Fruit fly (Drosophila melanogaster) whole organism, embryonic: Measurements from ENCODE around the gene CG7564.

ENCODE experiments used
- Abd-B ChIP-seq: fragments of 200-800 bp; sonication (Bioruptor generic); optimal IDR thresholded peaks from 2 replicates; lab custom pipeline; 2018; ENCODE audit warnings: missing biosample characterization, mild to moderate bottlenecking, missing genetic modification characterization, moderate library complexity
- Awh ChIP-seq: fragments of 200-800 bp; sonication (Bioruptor generic); IDR thresholded peaks from 2 replicates; pipeline ENCODE4, ENCODE4 v1.3.6; 2022; ENCODE audit warnings: missing biosample characterization, missing genetic modification characterization
- Bdp1 ChIP-seq: fragments of 200-800 bp; sonication (Bioruptor generic); optimal IDR thresholded peaks from 3 replicates; lab custom pipeline; 2016; ENCODE audit warnings: missing biosample characterization, missing genetic modification characterization
- Bgb ChIP-seq: fragments of 200-800 bp; sonication (Bioruptor generic); IDR thresholded peaks from 2 replicates; pipeline ENCODE4 v1.3.6; 2022; ENCODE audit warnings: missing biosample characterization, missing genetic modification characterization; ENCODE audit not compliant: partially characterized antibody
- Blimp-1 ChIP-seq: fragments of 200-800 bp; sonication (Bioruptor generic); optimal IDR thresholded peaks from 3 replicates; lab custom pipeline; 2018; ENCODE audit warnings: missing biosample characterization, missing genetic modification characterization, mild to moderate bottlenecking, moderate library complexity, missing genetic modification reagents
- CG11560 ChIP-seq: fragments of 200-800 bp; sonication (Bioruptor generic); IDR thresholded peaks from 3 replicates; pipeline ENCODE4 v1.3.6; 2022; ENCODE audit warnings: missing biosample characterization, missing genetic modification characterization
- CG14667 ChIP-seq: fragments of 200-800 bp; sonication (Bioruptor generic); IDR thresholded peaks from 2 replicates; pipeline ENCODE4 v1.3.6; 2022; ENCODE audit warnings: missing biosample characterization, missing genetic modification characterization
- CG14710 ChIP-seq: fragments of 200-800 bp; sonication (Bioruptor generic); optimal IDR thresholded peaks from 3 replicates; lab custom pipeline; 2019; ENCODE audit warnings: missing biosample characterization, mild to moderate bottlenecking, missing genetic modification characterization, moderate library complexity
- CG16779 ChIP-seq: fragments of 200-800 bp; sonication (Bioruptor generic); IDR thresholded peaks from 2 replicates; pipeline ENCODE4 v1.3.6; 2022; ENCODE audit warnings: missing biosample characterization, missing genetic modification characterization
- CG4282 ChIP-seq: fragments of 200-800 bp; sonication (Bioruptor generic); optimal IDR thresholded peaks from 2 replicates; lab custom pipeline; 2016; ENCODE audit warnings: missing biosample characterization, missing genetic modification characterization
- CG4617 ChIP-seq: fragments of 200-800 bp; sonication (Bioruptor generic); optimal IDR thresholded peaks from 3 replicates; lab custom pipeline; 2016; ENCODE audit warnings: missing biosample characterization, missing genetic modification characterization, borderline replicate concordance
- CG8359 ChIP-seq: fragments of 200-800 bp; sonication (Bioruptor generic); optimal IDR thresholded peaks from 2 replicates; lab custom pipeline; 2017; ENCODE audit warnings: missing biosample characterization, mild to moderate bottlenecking, missing genetic modification characterization, borderline replicate concordance
- CG8388 ChIP-seq: fragments of 200-800 bp; sonication (Bioruptor generic); optimal IDR thresholded peaks from 2 replicates; lab custom pipeline; 2019; ENCODE audit warnings: missing biosample characterization, mild to moderate bottlenecking, missing genetic modification characterization, moderate library complexity
- CG9727 ChIP-seq: fragments of 200-800 bp; sonication (Bioruptor generic); optimal IDR thresholded peaks from 3 replicates; lab custom pipeline; 2017; ENCODE audit warnings: missing biosample characterization, mild to moderate bottlenecking, missing genetic modification characterization
- Chrac-16 ChIP-seq: fragments of 200-800 bp; sonication (Bioruptor generic); optimal IDR thresholded peaks from 3 replicates; lab custom pipeline; 2016; ENCODE audit warnings: missing biosample characterization, missing genetic modification characterization
- Dbx ChIP-seq: fragments of 200-800 bp; sonication (Bioruptor generic); IDR thresholded peaks from 3 replicates; pipeline ENCODE4 v1.3.6; 2022; ENCODE audit warnings: missing biosample characterization, missing genetic modification characterization
- Dp ChIP-seq: fragments of 200-800 bp; sonication (Bioruptor generic); optimal IDR thresholded peaks from 2 replicates; lab custom pipeline; 2018; ENCODE audit warnings: missing biosample characterization, mild to moderate bottlenecking, missing genetic modification characterization, moderate library complexity
- Fer1 ChIP-seq: fragments of 200-800 bp; sonication (Bioruptor generic); optimal IDR thresholded peaks from 2 replicates; lab custom pipeline; 2017; ENCODE audit warnings: missing biosample characterization, mild to moderate bottlenecking, missing genetic modification characterization
- GATAe ChIP-seq: fragments of 200-800 bp; sonication (Bioruptor generic); conservative IDR thresholded peaks from 2 replicates; pipeline ENCODE4 v1.3.6; 2022; ENCODE audit warnings: missing biosample characterization, missing genetic modification characterization
- Gug ChIP-seq: fragments of 200-800 bp; sonication (Bioruptor generic); IDR thresholded peaks from 4 replicates; pipeline ENCODE4 v1.3.6; 2022; ENCODE audit warnings: missing biosample characterization, missing genetic modification characterization
- Hand ChIP-seq: fragments of 200-800 bp; sonication (Bioruptor generic); optimal IDR thresholded peaks from 2 replicates; lab custom pipeline; 2017; ENCODE audit warnings: mild to moderate bottlenecking, missing biosample characterization, missing genetic modification reagents, missing genetic modification characterization
- Hr51 ChIP-seq, 2 experiments: fragments of 200-800 bp; sonication (Bioruptor generic); optimal IDR thresholded peaks; 2 replicates in 1 of 2; 3 replicates in 1 of 2; lab custom pipeline; 2016 to 2018; ENCODE audit warnings: missing biosample characterization in 2 of 2, missing genetic modification characterization in 2 of 2, mild to moderate bottlenecking in 1 of 2, moderate library complexity in 1 of 2
- Nf-YC ChIP-seq: fragments of 200-800 bp; optimal IDR thresholded peaks from 3 replicates; lab custom pipeline; 2019; ENCODE audit warnings: missing biosample characterization, mild to moderate bottlenecking, missing genetic modification characterization, moderate library complexity
- Ssrp ChIP-seq: fragments of 200-800 bp; sonication (Bioruptor generic); optimal IDR thresholded peaks from 2 replicates; lab custom pipeline; 2018; ENCODE audit warnings: missing biosample characterization, mild to moderate bottlenecking, missing genetic modification characterization, moderate library complexity
- TFAM ChIP-seq: fragments of 200-800 bp; sonication (Bioruptor generic); optimal IDR thresholded peaks from 2 replicates; lab custom pipeline; 2017; ENCODE audit warnings: missing biosample characterization, missing genetic modification characterization, inconsistent platforms
- Tbp ChIP-seq: fragments of >200 bp; optimal IDR thresholded peaks from 2 replicates; lab custom pipeline; 2018; ENCODE audit warnings: missing biosample characterization, missing genetic modification characterization
- amos ChIP-seq: fragments of 200-800 bp; sonication (Bioruptor generic); IDR thresholded peaks from 2 replicates; pipeline ENCODE4 v1.3.6; 2022; ENCODE audit warnings: missing biosample characterization, missing genetic modification characterization; ENCODE audit not compliant: partially characterized antibody
- bab2 ChIP-seq: fragments of 200-800 bp; sonication (Bioruptor generic); optimal IDR thresholded peaks from 2 replicates; lab custom pipeline; 2016; ENCODE audit warnings: missing biosample characterization, missing genetic modification characterization
- bcd ChIP-seq: fragments of 200-800 bp; sonication (Bioruptor generic); optimal IDR thresholded peaks from 2 replicates; lab custom pipeline; 2017; ENCODE audit warnings: missing biosample characterization, mild to moderate bottlenecking, missing genetic modification characterization
- chif ChIP-seq, 2 experiments: fragments of 200-800 bp; sonication (Bioruptor generic); optimal IDR thresholded peaks; 3 replicates each; lab custom pipeline; 2016; ENCODE audit warnings: missing biosample characterization in 2 of 2, missing genetic modification characterization in 2 of 2
- danr ChIP-seq: fragments of 200-800 bp; sonication (Bioruptor generic); IDR thresholded peaks from 2 replicates; pipeline ENCODE4 v1.3.6; 2022; ENCODE audit warnings: missing biosample characterization, missing genetic modification characterization
- exex ChIP-seq: fragments of 200-800 bp; sonication (Bioruptor generic); optimal IDR thresholded peaks from 4 replicates; lab custom pipeline; 2018; ENCODE audit warnings: missing biosample characterization, mild to moderate bottlenecking, missing genetic modification characterization, moderate library complexity
- fd64A ChIP-seq: fragments of 200-800 bp; sonication (Bioruptor generic); optimal IDR thresholded peaks from 3 replicates; lab custom pipeline; 2018; ENCODE audit warnings: missing biosample characterization, mild to moderate bottlenecking, missing genetic modification characterization
- ftz-f1 ChIP-seq: fragments of 200-800 bp; sonication (Bioruptor generic); optimal IDR thresholded peaks from 2 replicates; lab custom pipeline; 2016; ENCODE audit warnings: missing biosample characterization, missing genetic modification characterization
- fu2 ChIP-seq: fragments of 200-800 bp; sonication (Bioruptor generic); optimal IDR thresholded peaks from 2 replicates; lab custom pipeline; 2016; ENCODE audit warnings: missing biosample characterization, missing genetic modification characterization
- her ChIP-seq: fragments of 200-800 bp; sonication (Bioruptor generic); optimal IDR thresholded peaks from 2 replicates; lab custom pipeline; 2016; ENCODE audit warnings: missing biosample characterization, missing genetic modification characterization
- hth ChIP-seq: fragments of >200 bp; optimal IDR thresholded peaks from 2 replicates; lab custom pipeline; 2017; ENCODE audit warnings: inconsistent platforms
- kay ChIP-seq: fragments of 200-800 bp; sonication (Bioruptor generic); optimal IDR thresholded peaks from 2 replicates; lab custom pipeline; 2016; ENCODE audit warnings: missing biosample characterization, missing genetic modification characterization
- knrl ChIP-seq: fragments of 200-800 bp; sonication (Bioruptor generic); IDR thresholded peaks from 3 replicates; pipeline ENCODE4 v1.3.6; 2022; ENCODE audit warnings: missing biosample characterization, missing genetic modification characterization; ENCODE audit not compliant: partially characterized antibody
- lov ChIP-seq, 2 experiments: fragments of 200-800 bp in 1 of 2; fragments of >200 bp in 1 of 2; sonication (Bioruptor generic) in 1 of 2; IDR thresholded peaks in 1 of 2; optimal IDR thresholded peaks in 1 of 2; 2 replicates in 1 of 2; 3 replicates in 1 of 2; pipeline versions ENCODE4 v1.3.6 to Lab custom; 2017 to 2022; ENCODE audit warnings: missing biosample characterization in 1 of 2, missing genetic modification characterization in 1 of 2
- pan ChIP-seq, 4 experiments: fragments of >200 bp in 3 of 4; fragments of 200-800 bp in 1 of 4; sonication (Bioruptor generic) in 1 of 4; optimal IDR thresholded peaks in 3 of 4; IDR thresholded peaks in 1 of 4; 2 replicates each; pipeline versions ENCODE4 v1.3.6 to Lab custom; 2017 to 2022; ENCODE audit warnings: missing biosample characterization in 2 of 4, missing genetic modification characterization in 2 of 4, mixed read lengths in 1 of 4
- pita ChIP-seq: fragments of 200-800 bp; sonication (Bioruptor generic); optimal IDR thresholded peaks from 2 replicates; lab custom pipeline; 2017; ENCODE audit warnings: missing biosample characterization, mild to moderate bottlenecking, missing genetic modification characterization
- psq ChIP-seq: fragments of 200-800 bp; sonication (Bioruptor generic); optimal IDR thresholded peaks from 2 replicates; lab custom pipeline; 2017; ENCODE audit warnings: missing biosample characterization, missing genetic modification characterization
- pzg ChIP-seq: fragments of 200-800 bp; sonication (Bioruptor generic); optimal IDR thresholded peaks from 3 replicates; lab custom pipeline; 2018; ENCODE audit warnings: missing biosample characterization, mild to moderate bottlenecking, missing genetic modification characterization, moderate library complexity
- ranshi ChIP-seq: fragments of 200-800 bp; sonication (Bioruptor generic); IDR thresholded peaks from 2 replicates; pipeline ENCODE4 v1.3.6; 2022; ENCODE audit warnings: missing biosample characterization, missing genetic modification characterization
- schlank ChIP-seq: fragments of 200-800 bp; sonication (Bioruptor generic); optimal IDR thresholded peaks from 2 replicates; lab custom pipeline; 2018; ENCODE audit warnings: missing biosample characterization, mild to moderate bottlenecking, missing genetic modification characterization
- sisA ChIP-seq: fragments of 200-800 bp; sonication (Bioruptor generic); IDR thresholded peaks from 2 replicates; pipeline ENCODE4 v1.3.6; 2022; ENCODE audit warnings: missing biosample characterization, missing genetic modification characterization
- zfh2 ChIP-seq: fragments of 200-800 bp; sonication (Bioruptor generic); optimal IDR thresholded peaks from 2 replicates; lab custom pipeline; 2016; ENCODE audit warnings: missing biosample characterization, missing genetic modification characterization

CG7564 gene

DNA sequence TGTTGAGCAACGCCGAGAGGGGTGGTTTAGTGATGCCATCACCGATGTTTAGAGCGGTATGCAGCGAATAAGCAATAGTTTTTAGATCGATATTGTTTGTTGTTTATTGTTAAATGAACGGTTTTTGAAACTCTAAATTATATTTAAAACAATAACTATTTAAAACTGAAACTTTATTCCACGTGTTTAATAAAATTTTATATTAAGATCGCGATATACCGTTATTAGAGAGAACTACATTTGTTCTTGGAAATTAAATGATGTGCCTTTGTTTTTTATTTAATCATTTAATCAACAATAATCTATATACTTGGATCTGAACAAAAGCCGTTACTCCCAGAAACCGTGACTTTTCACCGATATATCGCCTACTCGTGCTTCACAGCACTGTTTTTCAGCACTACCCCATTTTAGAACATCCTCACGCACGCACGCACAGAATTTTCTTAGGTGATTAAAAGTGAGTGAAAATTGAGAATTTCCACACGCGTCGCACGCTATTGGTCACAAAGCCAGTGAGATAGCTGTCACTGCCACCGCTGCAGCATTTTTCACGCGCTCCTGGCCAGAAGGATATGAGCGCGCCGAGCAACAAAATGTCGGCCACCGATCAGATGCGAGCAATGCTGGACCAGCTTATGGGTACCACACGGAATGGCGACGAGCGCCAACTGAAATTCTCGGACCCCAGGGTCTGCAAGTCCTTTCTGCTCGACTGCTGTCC lies at the start of gene CG7564, which contains the start of gene U4-U6-60K (continued):
- TF ChIP-seq amos (GFP tag; lab: Robert Waterston, UW) (peak; percentile 98), chif (GFP tag; optimal IDR thresholded peaks at IDR 0.05; lab: Kevin White, UChicago) (no peak), pita (GFP tag; lab: Kevin White, UChicago) (no peak), Fer1 (GFP tag; lab: Kevin White, UChicago) (no peak), danr (GFP tag; lab: Robert Waterston, UW) (no peak), Dp (GFP tag; lab: Kevin White, UChicago) (no peak), hth (lab: Kevin White, UChicago) (no peak), ranshi (GFP tag; lab: Robert Waterston, UW) (peak; percentile 33; the same call in 1 of the 2 replicates), ftz-f1 (GFP tag; lab: Kevin White, UChicago) (no peak), pan (optimal IDR thresholded peaks at IDR 0.05; lab: Kevin White, UChicago) (no peak), pan (GFP tag; optimal IDR thresholded peaks at IDR 0.05 in 1 of 2, IDR thresholded peaks at IDR 0.05 in 1 of 2) (no peak), Awh (no peak), Nf-YC (tag; lab: Kevin White, UChicago) (peak; percentile 67), exex (tag; lab: Kevin White, UChicago) (peak; percentile 25), schlank (tag; lab: Kevin White, UChicago) (no peak), CG8388 (peak; percentile 19), Abd-B (GFP tag; lab: Kevin White, UChicago) (peak; percentile 63), CG4617 (peak; percentile 72), CG4282 (GFP tag; lab: Kevin White, UChicago) (peak; percentile 8), lov (optimal IDR thresholded peaks at IDR 0.05; lab: Kevin White, UChicago) (no peak), lov (GFP tag; IDR thresholded peaks at IDR 0.05; lab: Robert Waterston, UW) (no peak), CG9727 (peak; percentile 78), Blimp-1 (GFP tag; lab: Kevin White, UChicago) (peak; percentile 22), Gug (GFP tag; lab: Robert Waterston, UW) (peak; percentile 80; the same call in 3 of the 4 replicates), sisA (peak; percentile 61), Bgb (GFP tag; lab: Robert Waterston, UW) (peak; percentile 97), fd64A (GFP tag; lab: Kevin White, UChicago) (no peak), Chrac-16 (GFP tag; lab: Kevin White, UChicago) (peak; percentile 42), Bdp1 (GFP tag; lab: Kevin White, UChicago) (peak; percentile 64), bab2 (GFP tag; lab: Kevin White, UChicago) (no peak), pzg (GFP tag; lab: Kevin White, UChicago) (peak; percentile 53), Tbp (GFP tag; lab: Kevin White, UChicago) (peak; percentile 27), zfh2 (GFP tag; lab: Kevin White, UChicago) (peak; percentile 81), knrl (GFP tag; lab: Robert Waterston, UW) (peak; percentile 99), CG8359 (GFP tag; lab: Kevin White, UChicago) (no peak), her (GFP tag; lab: Kevin White, UChicago) (no peak), CG14667 (GFP tag; lab: Robert Waterston, UW) (0 out of 2 replicates have a peak, but pooled peaks have one; percentile 30), psq (GFP tag; lab: Kevin White, UChicago) (peak; percentile 16), Dbx (GFP tag; lab: Robert Waterston, UW) (peak; percentile 84), CG11560 (tag; lab: Robert Waterston, UW) (no peak), GATAe (GFP tag; lab: Robert Waterston, UW) (no peak), TFAM (GFP tag; lab: Kevin White, UChicago) (no peak), fu2 (GFP tag; lab: Kevin White, UChicago) (no peak), CG14710 (tag; lab: Kevin White, UChicago) (peak; percentile 82), kay (peak; percentile 70), CG16779 (GFP tag; lab: Robert Waterston, UW) (no peak), bcd (GFP tag; lab: Kevin White, UChicago) (peak; percentile 81), Ssrp (peak; percentile 67), Hr51 (GFP tag; optimal IDR thresholded peaks at IDR 0.05; lab: Kevin White, UChicago) (peak in 1 of 2 experiments; percentile 57), Hand (GFP tag; lab: Kevin White, UChicago) (no peak)
